Worm (Caenorhabditis elegans): ENCODE measurements around the gene R74.7.

ce11 chrIII:4228008-4228407 is 23.8 kb downstream of the R74.7 start, which contains the start of gene mpk-1:
- TF ChIP-seq zip-4 (GFP tag; optimal IDR thresholded peaks at IDR 0.05) (no peak), rnt-1 (tag; optimal IDR thresholded peaks at IDR 0.05) (no peak), ama-1 (optimal IDR thresholded peaks at IDR 0.05) (no peak), aly-2 (tag; optimal IDR thresholded peaks at IDR 0.05) (no peak), elt-3 (tag; optimal IDR thresholded peaks at IDR 0.05) (no peak), nhr-20 (tag; optimal IDR thresholded peaks at IDR 0.05) (no peak), tbx-2 (tag; optimal IDR thresholded peaks at IDR 0.05) (no peak), unc-62 (GFP tag; optimal IDR thresholded peaks at IDR 0.05) (no peak), nhr-237 (tag; optimal IDR thresholded peaks at IDR 0.05) (no peak)

Data from whole organism, L1 larva.